Fruit fly (Drosophila melanogaster) whole organism, embryonic: ENCODE results near the gene mRpL3.
A peak's percentile ranks its signal among the peaks of the same experiment; 100 is the strongest.

Experiments used
- Awh ChIP-seq: fragments of 200-800 bp; sonication (Bioruptor generic); IDR thresholded peaks from 2 replicates; pipeline ENCODE4, ENCODE4 v1.3.6; 2022; ENCODE audit warnings: missing biosample characterization, missing genetic modification characterization
- BtbVII ChIP-seq: fragments of 200-800 bp; sonication (Bioruptor generic); optimal IDR thresholded peaks from 3 replicates; lab custom pipeline; 2017; ENCODE audit warnings: missing biosample characterization, mild to moderate bottlenecking, missing genetic modification characterization
- CG12071 ChIP-seq: fragments of 200-800 bp; sonication (Bioruptor generic); optimal IDR thresholded peaks from 3 replicates; lab custom pipeline; 2018; ENCODE audit warnings: missing biosample characterization, mild to moderate bottlenecking, missing genetic modification characterization
- CG14014 ChIP-seq: fragments of 200-800 bp; sonication (Bioruptor generic); IDR thresholded peaks from 2 replicates; pipeline ENCODE4 v1.3.6; 2022; ENCODE audit warnings: missing biosample characterization, missing genetic modification characterization
- CG16813 ChIP-seq: fragments of 200-800 bp; sonication (Bioruptor generic); IDR thresholded peaks from 3 replicates; pipeline ENCODE4 v1.3.6; 2022; ENCODE audit warnings: missing biosample characterization, missing genetic modification characterization; ENCODE audit not compliant: partially characterized antibody
- CG17359 ChIP-seq: fragments of 200-800 bp; sonication (Bioruptor generic); optimal IDR thresholded peaks from 3 replicates; lab custom pipeline; 2018; ENCODE audit warnings: missing biosample characterization, mild to moderate bottlenecking, missing genetic modification characterization, moderate library complexity
- CG18619 ChIP-seq: fragments of 200-800 bp; sonication (Bioruptor generic); optimal IDR thresholded peaks from 3 replicates; lab custom pipeline; 2017; ENCODE audit warnings: missing biosample characterization, mild to moderate bottlenecking, missing genetic modification characterization
- CG2199 ChIP-seq: fragments of 200-800 bp; sonication (Bioruptor generic); IDR thresholded peaks from 3 replicates; pipeline ENCODE4 v1.3.6; 2022; ENCODE audit warnings: missing biosample characterization, missing genetic modification characterization
- CG3281 ChIP-seq: fragments of 200-800 bp; sonication (Bioruptor generic); optimal IDR thresholded peaks from 3 replicates; lab custom pipeline; 2017; ENCODE audit warnings: missing biosample characterization, mild to moderate bottlenecking, missing genetic modification characterization
- CG33557 ChIP-seq: fragments of 200-800 bp; sonication (Bioruptor generic); optimal IDR thresholded peaks from 2 replicates; lab custom pipeline; 2019; ENCODE audit warnings: missing biosample characterization, mild to moderate bottlenecking, missing genetic modification characterization, moderate library complexity
- CG3407 ChIP-seq: fragments of 200-800 bp; sonication (Bioruptor generic); optimal IDR thresholded peaks from 2 replicates; lab custom pipeline; 2018; ENCODE audit warnings: missing biosample characterization, mild to moderate bottlenecking, missing genetic modification characterization
- CG34224 ChIP-seq: fragments of 200-800 bp; sonication (Bioruptor generic); IDR thresholded peaks from 3 replicates; pipeline ENCODE4 v1.3.6; 2022; ENCODE audit warnings: missing biosample characterization, missing genetic modification characterization; ENCODE audit not compliant: partially characterized antibody
- CG4424 ChIP-seq: fragments of 200-800 bp; sonication (Bioruptor generic); optimal IDR thresholded peaks from 3 replicates; lab custom pipeline; 2016; ENCODE audit warnings: missing biosample characterization, missing genetic modification characterization
- CG5180 ChIP-seq: fragments of 200-800 bp; sonication (Bioruptor generic); optimal IDR thresholded peaks from 3 replicates; lab custom pipeline; 2017; ENCODE audit warnings: missing biosample characterization, missing genetic modification characterization, mild to moderate bottlenecking, moderate library complexity, missing genetic modification reagents
- CG6813 ChIP-seq: fragments of 200-800 bp; sonication (Bioruptor generic); optimal IDR thresholded peaks from 2 replicates; lab custom pipeline; 2017; ENCODE audit warnings: missing biosample characterization, missing genetic modification characterization, mild to moderate bottlenecking, moderate library complexity, missing genetic modification reagents
- CG7271 ChIP-seq: fragments of 200-800 bp; sonication (Bioruptor generic); optimal IDR thresholded peaks from 2 replicates; lab custom pipeline; 2018; ENCODE audit warnings: missing biosample characterization, mild to moderate bottlenecking, missing genetic modification characterization, moderate library complexity
- CG8359 ChIP-seq: fragments of 200-800 bp; sonication (Bioruptor generic); optimal IDR thresholded peaks from 2 replicates; lab custom pipeline; 2017; ENCODE audit warnings: missing biosample characterization, mild to moderate bottlenecking, missing genetic modification characterization, borderline replicate concordance
- CG9797 ChIP-seq: fragments of 200-800 bp; sonication (Bioruptor generic); optimal IDR thresholded peaks from 3 replicates; lab custom pipeline; 2018; ENCODE audit warnings: missing biosample characterization, mild to moderate bottlenecking, missing genetic modification characterization
- D ChIP-seq, 2 experiments: fragments of 200-800 bp in 1 of 2; fragments of >200 bp in 1 of 2; sonication (Bioruptor generic) in 1 of 2; optimal IDR thresholded peaks; 2 replicates in 1 of 2; 3 replicates in 1 of 2; lab custom pipeline; 2017; ENCODE audit warnings: mild to moderate bottlenecking in 1 of 2, missing biosample characterization in 1 of 2, missing genetic modification characterization in 1 of 2, missing genetic modification reagents in 1 of 2
- D19A ChIP-seq: fragments of 200-800 bp; optimal IDR thresholded peaks from 3 replicates; lab custom pipeline; 2019; ENCODE audit warnings: missing biosample characterization, mild to moderate bottlenecking, missing genetic modification characterization, moderate library complexity
- Dll ChIP-seq: fragments of 200-800 bp; sonication (Bioruptor generic); IDR thresholded peaks from 4 replicates; pipeline ENCODE4 v1.3.6; 2022; ENCODE audit warnings: missing biosample characterization, missing genetic modification characterization; ENCODE audit not compliant: partially characterized antibody
- Drgx ChIP-seq: fragments of 200-800 bp; sonication (Bioruptor generic); IDR thresholded peaks from 2 replicates; pipeline ENCODE4 v1.3.6; 2022; ENCODE audit warnings: missing biosample characterization, missing genetic modification characterization
- Eip74EF ChIP-seq, 2 experiments: fragments of 200-800 bp in 1 of 2; fragments of >200 bp in 1 of 2; sonication (Bioruptor generic) in 1 of 2; optimal IDR thresholded peaks; 2 replicates each; lab custom pipeline; 2017 to 2019; ENCODE audit warnings: missing biosample characterization in 2 of 2, missing genetic modification characterization in 2 of 2, mild to moderate bottlenecking in 1 of 2, moderate library complexity in 1 of 2
- Hmr ChIP-seq: fragments of 200-800 bp; sonication (Bioruptor generic); optimal IDR thresholded peaks from 3 replicates; lab custom pipeline; 2017; ENCODE audit warnings: mild to moderate bottlenecking, missing biosample characterization, missing genetic modification reagents, missing genetic modification characterization
- Kr ChIP-seq: fragments of 200-800 bp; sonication (Bioruptor generic); optimal IDR thresholded peaks from 2 replicates; lab custom pipeline; 2017; ENCODE audit warnings: missing biosample characterization, mild to moderate bottlenecking, missing genetic modification characterization
- MBD-R2 ChIP-seq: fragments of 200-800 bp; sonication (Bioruptor generic); IDR thresholded peaks from 2 replicates; pipeline ENCODE4 v1.3.6; 2022; ENCODE audit warnings: missing biosample characterization, missing genetic modification characterization
- MESR4 ChIP-seq: fragments of 200-800 bp; sonication (Bioruptor generic); optimal IDR thresholded peaks from 2 replicates; lab custom pipeline; 2018; ENCODE audit warnings: missing biosample characterization, mild to moderate bottlenecking, missing genetic modification characterization, moderate library complexity
- Meics ChIP-seq: fragments of 200-800 bp; sonication (Bioruptor generic); optimal IDR thresholded peaks from 2 replicates; lab custom pipeline; 2017; ENCODE audit warnings: missing biosample characterization, mild to moderate bottlenecking, missing genetic modification characterization
- NC2α ChIP-seq: fragments of 200-800 bp; sonication (Bioruptor generic); optimal IDR thresholded peaks from 2 replicates; lab custom pipeline; 2016; ENCODE audit warnings: missing biosample characterization, missing genetic modification characterization
- Nf-YC ChIP-seq: fragments of 200-800 bp; optimal IDR thresholded peaks from 3 replicates; lab custom pipeline; 2019; ENCODE audit warnings: missing biosample characterization, mild to moderate bottlenecking, missing genetic modification characterization, moderate library complexity
- Pdp1 ChIP-seq, 2 experiments: fragments of 200-800 bp; sonication (Bioruptor generic); optimal IDR thresholded peaks; 3 replicates each; lab custom pipeline; 2016; ENCODE audit warnings: missing biosample characterization in 2 of 2, missing genetic modification characterization in 2 of 2, mild to moderate bottlenecking in 1 of 2, moderate library complexity in 1 of 2
- Side ChIP-seq: fragments of 200-800 bp; sonication (Bioruptor generic); optimal IDR thresholded peaks from 2 replicates; lab custom pipeline; 2016; ENCODE audit warnings: missing biosample characterization, missing genetic modification characterization
- Sox100B ChIP-seq: fragments of 200-800 bp; sonication (Bioruptor generic); optimal IDR thresholded peaks from 3 replicates; lab custom pipeline; 2018; ENCODE audit warnings: missing biosample characterization, mild to moderate bottlenecking, missing genetic modification characterization
- cg ChIP-seq: fragments of 200-800 bp; sonication (Bioruptor generic); optimal IDR thresholded peaks from 3 replicates; lab custom pipeline; 2019; ENCODE audit warnings: missing biosample characterization, mild to moderate bottlenecking, missing genetic modification characterization, moderate library complexity
- danr ChIP-seq: fragments of 200-800 bp; sonication (Bioruptor generic); IDR thresholded peaks from 2 replicates; pipeline ENCODE4 v1.3.6; 2022; ENCODE audit warnings: missing biosample characterization, missing genetic modification characterization
- ewg ChIP-seq: fragments of 200-800 bp; sonication (Bioruptor generic); optimal IDR thresholded peaks from 3 replicates; lab custom pipeline; 2017; ENCODE audit warnings: mild to moderate bottlenecking, missing biosample characterization, missing genetic modification reagents, missing genetic modification characterization
- fd3F ChIP-seq: fragments of 200-800 bp; sonication (Bioruptor generic); optimal IDR thresholded peaks from 2 replicates; lab custom pipeline; 2018; ENCODE audit warnings: missing biosample characterization, mild to moderate bottlenecking, missing genetic modification characterization, moderate library complexity
- fd64A ChIP-seq: fragments of 200-800 bp; sonication (Bioruptor generic); optimal IDR thresholded peaks from 3 replicates; lab custom pipeline; 2018; ENCODE audit warnings: missing biosample characterization, mild to moderate bottlenecking, missing genetic modification characterization
- fru ChIP-seq: fragments of >200 bp; optimal IDR thresholded peaks from 2 replicates; lab custom pipeline; 2017
- gce ChIP-seq: fragments of 200-800 bp; sonication (Bioruptor generic); IDR thresholded peaks from 3 replicates; pipeline ENCODE4 v1.3.6; 2022; ENCODE audit warnings: missing biosample characterization, missing genetic modification characterization
- gsb-n ChIP-seq: fragments of 200-800 bp; sonication (Bioruptor generic); optimal IDR thresholded peaks from 3 replicates; lab custom pipeline; 2018; ENCODE audit warnings: missing biosample characterization, mild to moderate bottlenecking, missing genetic modification characterization
- kni ChIP-seq: fragments of 200-800 bp; sonication (Bioruptor generic); optimal IDR thresholded peaks from 3 replicates; lab custom pipeline; 2017; ENCODE audit warnings: mild to moderate bottlenecking, missing biosample characterization, missing genetic modification reagents, missing genetic modification characterization
- nom ChIP-seq: fragments of 200-800 bp; sonication (Bioruptor generic); optimal IDR thresholded peaks from 2 replicates; lab custom pipeline; 2017; ENCODE audit warnings: missing biosample characterization, missing genetic modification characterization, mild to moderate bottlenecking, moderate library complexity, missing genetic modification reagents
- p53 ChIP-seq: fragments of 200-800 bp; sonication (Bioruptor generic); optimal IDR thresholded peaks from 2 replicates; lab custom pipeline; 2016; ENCODE audit warnings: missing biosample characterization, missing genetic modification characterization
- row ChIP-seq: fragments of 200-800 bp; sonication (Bioruptor generic); IDR thresholded peaks from 3 replicates; pipeline ENCODE4 v1.3.6; 2022; ENCODE audit warnings: missing biosample characterization, missing genetic modification characterization
- sens ChIP-seq: fragments of 200-800 bp; sonication (Bioruptor generic); peaks from one replicate; lab custom pipeline; 2016; ENCODE audit warnings: missing biosample characterization, missing genetic modification characterization

Gene mRpL3

dm6 chrX:15788235-15789187 is 27.5 kb downstream of the mRpL3 start, which contains the start of gene Rhp (continued):
- TF ChIP-seq CG2199 (GFP tag; lab: Robert Waterston, UW) (peak; percentile 68; the same call in 1 of the 3 replicates), kni (GFP tag; lab: Kevin White, UChicago) (peak; percentile 17), Dll (GFP tag; lab: Robert Waterston, UW) (no peak), CG3281 (peak; percentile 16), Eip74EF (GFP tag; optimal IDR thresholded peaks at IDR 0.05; lab: Kevin White, UChicago) (peak in 1 of 2 experiments; percentile 17), nom (GFP tag; lab: Kevin White, UChicago) (peak; percentile 90), p53 (no peak), Side (no peak), CG9797 (GFP tag; lab: Kevin White, UChicago) (peak; percentile 61), D19A (peak; percentile 47), Drgx (peak; percentile 6; the same call in 1 of the 2 replicates), Nf-YC (tag; lab: Kevin White, UChicago) (peak; percentile 45), Hmr (GFP tag; lab: Kevin White, UChicago) (peak; percentile 37), Sox100B (peak; percentile 60), fru (no peak), cg (no peak), CG8359 (GFP tag; lab: Kevin White, UChicago) (peak; percentile 25), CG14014 (GFP tag; lab: Robert Waterston, UW) (peak; percentile 63; the same call in 1 of the 2 replicates), Kr (no peak), CG12071 (GFP tag; lab: Kevin White, UChicago) (peak; percentile 69), CG3407 (GFP tag; lab: Kevin White, UChicago) (peak; percentile 74), gce (GFP tag; lab: Robert Waterston, UW) (no peak), Meics (peak; percentile 51), fd64A (GFP tag; lab: Kevin White, UChicago) (peak; percentile 35), CG16813 (GFP tag; lab: Robert Waterston, UW) (peak; percentile 27; the same call in 1 of the 3 replicates), CG34224 (GFP tag; lab: Robert Waterston, UW) (peak; percentile 27; the same call in 1 of the 3 replicates), MBD-R2 (GFP tag; lab: Robert Waterston, UW) (peak; percentile 7), sens (GFP tag; lab: Kevin White, UChicago) (peak; percentile 90), CG33557 (GFP tag; lab: Kevin White, UChicago) (peak; percentile 68), CG17359 (tag; lab: Kevin White, UChicago) (peak; percentile 78), D (optimal IDR thresholded peaks at IDR 0.05; lab: Kevin White, UChicago) (no peak), D (GFP tag; optimal IDR thresholded peaks at IDR 0.05; lab: Kevin White, UChicago) (peak; percentile 43), CG18619 (peak; percentile 48), CG5180 (peak; percentile 56), Pdp1 (GFP tag; optimal IDR thresholded peaks at IDR 0.05; lab: Kevin White, UChicago) (peak in 1 of 2 experiments; percentile 19), row (GFP tag; lab: Robert Waterston, UW) (peak; percentile 32; the same call in 2 of the 3 replicates), gsb-n (tag; lab: Kevin White, UChicago) (peak; percentile 46), NC2α (GFP tag; lab: Kevin White, UChicago) (no peak), CG4424 (GFP tag; lab: Kevin White, UChicago) (peak; percentile 5), BtbVII (GFP tag; lab: Kevin White, UChicago) (peak; percentile 68), danr (GFP tag; lab: Robert Waterston, UW) (no peak), ewg (GFP tag; lab: Kevin White, UChicago) (no peak), CG7271 (tag; lab: Kevin White, UChicago) (no peak), fd3F (GFP tag; lab: Kevin White, UChicago) (peak; percentile 58), CG6813 (GFP tag; lab: Kevin White, UChicago) (peak; percentile 75), Awh (GFP tag; lab: Robert Waterston, UW) (peak; percentile 55), MESR4 (GFP tag; lab: Kevin White, UChicago) (peak; percentile 18)
